Worm (Caenorhabditis elegans) whole organism, L1 larva: ENCODE measurements around the gene F54H12.2.

ENCODE experiments used
- ama-1 ChIP-seq: fragments of 150-350 bp; optimal IDR thresholded peaks from 2 replicates; lab custom pipeline; 2014
- dpl-1 ChIP-seq, 3 experiments: fragments of 150-350 bp in 2 of 3; sonication (generic microtip) in 1 of 3; optimal IDR thresholded peaks; 2 replicates each; lab custom pipeline; 2014 to 2017; ENCODE audit warnings: missing biosample characterization in 3 of 3, missing genetic modification characterization in 3 of 3, missing genetic modification reagents in 3 of 3
- dsc-1 ChIP-seq: sonication (generic microtip); optimal IDR thresholded peaks from 2 replicates; lab custom pipeline; 2016; ENCODE audit warnings: mild to moderate bottlenecking, missing genetic modification characterization, missing compliant biosample characterization
- egl-13 ChIP-seq: sonication (generic microtip); optimal IDR thresholded peaks from 2 replicates; lab custom pipeline; 2016; ENCODE audit warnings: missing genotype, missing genetic modification reagents, missing genetic modification characterization, missing compliant biosample characterization
- fkh-10 ChIP-seq: sonication (generic microtip); optimal IDR thresholded peaks from 2 replicates; lab custom pipeline; 2017; ENCODE audit warnings: missing biosample characterization, missing genetic modification reagents, missing genetic modification characterization
- lsy-2 ChIP-seq, 2 experiments: fragments of 150-350 bp; optimal IDR thresholded peaks; 2 replicates each; lab custom pipeline; 2014; ENCODE audit warnings: missing biosample characterization in 2 of 2, missing genetic modification characterization in 2 of 2
- mdl-1 ChIP-seq, 2 experiments: fragments of 150-350 bp; optimal IDR thresholded peaks; 2 replicates each; lab custom pipeline; 2014 to 2017; ENCODE audit warnings: missing biosample characterization in 2 of 2, missing genetic modification characterization in 2 of 2, inconsistent platforms in 1 of 2
- nhr-12 ChIP-seq: sonication (generic microtip); optimal IDR thresholded peaks from 2 replicates; lab custom pipeline; 2017; ENCODE audit warnings: missing biosample characterization, missing genetic modification characterization
- nhr-237 ChIP-seq: fragments of 150-350 bp; optimal IDR thresholded peaks from 2 replicates; lab custom pipeline; 2014; ENCODE audit warnings: missing biosample characterization, missing genetic modification characterization
- nhr-28 ChIP-seq: fragments of 150-350 bp; optimal IDR thresholded peaks from 2 replicates; lab custom pipeline; 2014; ENCODE audit warnings: missing biosample characterization, missing genetic modification characterization
- unc-62 ChIP-seq: fragments of 150-350 bp; optimal IDR thresholded peaks from 2 replicates; lab custom pipeline; 2014; ENCODE audit warnings: missing biosample characterization, missing genetic modification reagents, missing genetic modification characterization

- TF ChIP-seq nhr-237 (tag; lab: Kevin White, UChicago) (no peak), dpl-1 (GFP tag; optimal IDR thresholded peaks at IDR 0.05; lab: Kevin White, UChicago) (no peak), unc-62 (GFP tag; lab: Kevin White, UChicago) (no peak), lsy-2 (tag; optimal IDR thresholded peaks at IDR 0.05; lab: Kevin White, UChicago) (no peak), dsc-1 (tag; lab: Kevin White, UChicago) (no peak), mdl-1 (tag; optimal IDR thresholded peaks at IDR 0.05; lab: Kevin White, UChicago) (no peak), nhr-28 (tag; lab: Kevin White, UChicago) (no peak), ama-1 (lab: Kevin White, UChicago) (no peak), egl-13 (no peak), fkh-10 (no peak), nhr-12 (tag; lab: Kevin White, UChicago) (no peak)
Measured at ce11 chrIII:7979659-7980058, 15.3 kb downstream of the F54H12.2 start, which contains the start of gene clp-1.
